Worm (Caenorhabditis elegans) whole organism, L1 larva: ENCODE measurements around the gene srh-265.

Experiments
- ceh-82 ChIP-seq, 3 experiments: fragments of 150-350 bp in 1 of 3; sonication (generic microtip) in 2 of 3; optimal IDR thresholded peaks; 2 replicates each; lab custom pipeline; 2014 to 2017; ENCODE audit warnings: missing biosample characterization in 3 of 3, missing genetic modification characterization in 3 of 3
- dpl-1 ChIP-seq, 3 experiments: fragments of 150-350 bp in 2 of 3; sonication (generic microtip) in 1 of 3; optimal IDR thresholded peaks; 2 replicates each; lab custom pipeline; 2014 to 2017; ENCODE audit warnings: missing biosample characterization in 3 of 3, missing genetic modification characterization in 3 of 3, missing genetic modification reagents in 3 of 3
- elt-3 ChIP-seq, 6 experiments: fragments of 150-350 bp in 1 of 6; sonication (generic microtip); optimal IDR thresholded peaks; 2 replicates each; lab custom pipeline; 2017 to 2018; ENCODE audit warnings: missing biosample characterization in 6 of 6, missing genetic modification characterization in 6 of 6, inconsistent platforms in 1 of 6
- nhr-76 ChIP-seq: sonication (generic microtip); optimal IDR thresholded peaks from 2 replicates; lab custom pipeline; 2017; ENCODE audit warnings: missing biosample characterization, missing genetic modification characterization
- skn-1 ChIP-seq: fragments of 150-350 bp; optimal IDR thresholded peaks from 2 replicates; lab custom pipeline; 2014; ENCODE audit warnings: missing biosample characterization, missing genetic modification characterization
- unc-62 ChIP-seq: fragments of 150-350 bp; optimal IDR thresholded peaks from 2 replicates; lab custom pipeline; 2014; ENCODE audit warnings: missing biosample characterization, missing genetic modification reagents, missing genetic modification characterization

ce11 chrV:15394906-15395305 is 21.1 kb upstream of the srh-265 start, which contains the start of gene T06E6.1:
- TF ChIP-seq nhr-76 (tag; lab: Kevin White, UChicago): no peak
- no peak for TF ChIP-seq ceh-82 (tag; optimal IDR thresholded peaks at IDR 0.05; lab: Kevin White, UChicago)
- peak; percentile 66 to 86 (median 77) for TF ChIP-seq dpl-1 (GFP tag; optimal IDR thresholded peaks at IDR 0.05; lab: Kevin White, UChicago)
- no peak for TF ChIP-seq skn-1 (tag; lab: Kevin White, UChicago)
- no peak for TF ChIP-seq unc-62 (GFP tag; lab: Kevin White, UChicago)
- TF ChIP-seq elt-3 (tag; optimal IDR thresholded peaks at IDR 0.05; lab: Kevin White, UChicago): no peak
